Fruit fly (Drosophila melanogaster) whole organism, pupa: ENCODE measurements around the gene CG13097.

ENCODE experiments used
- CG10348 ChIP-seq: fragments of 200-800 bp; sonication (Bioruptor generic); IDR thresholded peaks from 2 replicates; pipeline ENCODE4 v1.3.6; 2022; ENCODE audit warnings: missing biosample characterization, missing genetic modification characterization
- CG12605 ChIP-seq: fragments of 200-800 bp; sonication (Bioruptor generic); IDR thresholded peaks from 2 replicates; pipeline ENCODE4 v1.3.6; 2022; ENCODE audit warnings: missing biosample characterization, missing genetic modification characterization
- CG13204 ChIP-seq: fragments of 200-800 bp; sonication (Bioruptor generic); optimal IDR thresholded peaks from 2 replicates; lab custom pipeline; 2018; ENCODE audit warnings: missing biosample characterization, mild to moderate bottlenecking, missing genetic modification characterization, moderate library complexity
- CG14655 ChIP-seq: fragments of 200-800 bp; sonication (Bioruptor generic); optimal IDR thresholded peaks from 3 replicates; lab custom pipeline; 2017; ENCODE audit warnings: mild to moderate bottlenecking, missing biosample characterization, missing genetic modification reagents, missing genetic modification characterization
- CG15710 ChIP-seq: fragments of 200-800 bp; sonication (Bioruptor generic); optimal IDR thresholded peaks from 2 replicates; lab custom pipeline; 2018; ENCODE audit warnings: missing biosample characterization, mild to moderate bottlenecking, missing genetic modification characterization, moderate library complexity
- CG17806 ChIP-seq: fragments of 200-800 bp; sonication (Bioruptor generic); optimal IDR thresholded peaks from 2 replicates; lab custom pipeline; 2018; ENCODE audit warnings: missing biosample characterization, mild to moderate bottlenecking, missing genetic modification characterization, moderate library complexity
- CG32121 ChIP-seq: fragments of 200-800 bp; sonication (Bioruptor generic); IDR thresholded peaks from 2 replicates; pipeline ENCODE4 v1.3.6; 2022; ENCODE audit warnings: missing biosample characterization, missing genetic modification characterization
- CG34367 ChIP-seq: fragments of 200-800 bp; sonication (Bioruptor generic); optimal IDR thresholded peaks from 2 replicates; lab custom pipeline; 2018; ENCODE audit warnings: missing biosample characterization, mild to moderate bottlenecking, missing genetic modification characterization
- CG4496 ChIP-seq: fragments of 200-800 bp; sonication (Bioruptor generic); IDR thresholded peaks from 3 replicates; pipeline ENCODE4 v1.3.6; 2022; ENCODE audit warnings: missing biosample characterization, missing genetic modification characterization
- CG8159 ChIP-seq: fragments of 200-800 bp; sonication (Bioruptor generic); optimal IDR thresholded peaks from 3 replicates; lab custom pipeline; 2018; ENCODE audit warnings: missing biosample characterization, mild to moderate bottlenecking, missing genetic modification characterization, moderate library complexity
- CG8301 ChIP-seq: fragments of 200-800 bp; sonication (Bioruptor generic); optimal IDR thresholded peaks from 2 replicates; lab custom pipeline; 2018; ENCODE audit warnings: missing biosample characterization, mild to moderate bottlenecking, missing genetic modification characterization
- CG9948 ChIP-seq: fragments of 200-800 bp; sonication (Bioruptor generic); optimal IDR thresholded peaks from 2 replicates; lab custom pipeline; 2018; ENCODE audit warnings: missing biosample characterization, mild to moderate bottlenecking, missing genetic modification characterization, moderate library complexity
- D1 ChIP-seq: fragments of 200-800 bp; sonication (Bioruptor generic); optimal IDR thresholded peaks from 2 replicates; lab custom pipeline; 2018; ENCODE audit warnings: missing biosample characterization, mild to moderate bottlenecking, missing genetic modification characterization, moderate library complexity
- EcR ChIP-seq: fragments of 200-800 bp; sonication (Bioruptor generic); optimal IDR thresholded peaks from 3 replicates; lab custom pipeline; 2019; ENCODE audit warnings: missing biosample characterization, missing genetic modification characterization, mild to moderate bottlenecking, moderate library complexity, missing genetic modification reagents
- Ets98B ChIP-seq: fragments of 200-800 bp; sonication (Bioruptor generic); IDR thresholded peaks from 2 replicates; pipeline ENCODE4 v1.3.6; 2022; ENCODE audit warnings: missing biosample characterization, missing genetic modification characterization
- Pif1A ChIP-seq: fragments of 200-800 bp; sonication (Bioruptor generic); optimal IDR thresholded peaks from 3 replicates; lab custom pipeline; 2016; ENCODE audit warnings: missing biosample characterization, missing genetic modification characterization
- Pif1B ChIP-seq: fragments of 200-800 bp; sonication (Bioruptor generic); optimal IDR thresholded peaks from 3 replicates; lab custom pipeline; 2016; ENCODE audit warnings: missing biosample characterization, missing genetic modification characterization
- Snoo ChIP-seq: fragments of 200-800 bp; sonication (Bioruptor generic); optimal IDR thresholded peaks from 3 replicates; lab custom pipeline; 2017; ENCODE audit warnings: missing biosample characterization, mild to moderate bottlenecking, missing genetic modification characterization, inconsistent platforms
- fd96Ca ChIP-seq: fragments of 200-800 bp; sonication (Bioruptor generic); IDR thresholded peaks from 3 replicates; pipeline ENCODE4 v1.3.6; 2022; ENCODE audit warnings: missing biosample characterization, missing genetic modification characterization
- gl ChIP-seq: fragments of 200-800 bp; sonication (Bioruptor generic); optimal IDR thresholded peaks from 2 replicates; lab custom pipeline; 2018; ENCODE audit warnings: missing biosample characterization, mild to moderate bottlenecking, missing genetic modification characterization
- rn ChIP-seq: fragments of 200-800 bp; sonication (Bioruptor generic); IDR thresholded peaks from 2 replicates; pipeline ENCODE4 v1.3.6; 2022; ENCODE audit warnings: missing biosample characterization, missing genetic modification characterization

CG13097 gene

dm6 chr2L:8477971-8478370, 36.7 kb downstream of the CG13097 start:
- TF ChIP-seq CG17806, result no peak
- TF ChIP-seq CG12605, result no peak
- TF ChIP-seq CG14655, result no peak
- no peak for TF ChIP-seq CG4496 (GFP tag; lab: Robert Waterston, UW)
- TF ChIP-seq CG34367 (tag; lab: Kevin White, UChicago), result no peak
- TF ChIP-seq EcR (GFP tag; lab: Kevin White, UChicago), result no peak

- no peak for TF ChIP-seq CG13204 (GFP tag; lab: Kevin White, UChicago)
- TF ChIP-seq CG8159 (tag; lab: Kevin White, UChicago), result no peak
- no peak for TF ChIP-seq CG15710
- TF ChIP-seq CG8301 (tag; lab: Kevin White, UChicago), result no peak
- no peak for TF ChIP-seq Snoo (tag; lab: Kevin White, UChicago)
- no peak for TF ChIP-seq CG12605
- no peak for TF ChIP-seq CG10348
- TF ChIP-seq Ets98B (GFP tag; lab: Robert Waterston, UW), result no peak
- TF ChIP-seq CG32121 (GFP tag; lab: Robert Waterston, UW), result no peak
Measured at dm6 chr2L:8477049-8477448, 37.6 kb downstream of the CG13097 start, which contains the start of gene CheA29a. Gene CheA29a (plus strand): TSS chr2L:8477349.

dm6 chr2L:8473448-8473847, 41.2 kb downstream of the CG13097 start:
- TF ChIP-seq CG15710, result peak; percentile 79
- peak; percentile 73 for TF ChIP-seq fd96Ca (GFP tag; lab: Robert Waterston, UW)
- TF ChIP-seq CG14655, result peak; percentile 82
- TF ChIP-seq gl (tag; lab: Kevin White, UChicago), result peak; percentile 65
- peak; percentile 30; the same call in 1 of the 2 replicates for TF ChIP-seq CG32121 (GFP tag; lab: Robert Waterston, UW)
- TF ChIP-seq CG8301 (tag; lab: Kevin White, UChicago), result peak; percentile 77
- TF ChIP-seq Pif1A (GFP tag; lab: Kevin White, UChicago), result peak; percentile 76
- peak; percentile 45; the same call in 1 of the 2 replicates for TF ChIP-seq rn
- TF ChIP-seq Snoo (tag; lab: Kevin White, UChicago), result peak; percentile 73
- TF ChIP-seq CG17806, result peak; percentile 88
- peak; percentile 51 for TF ChIP-seq D1 (tag; lab: Kevin White, UChicago)
- TF ChIP-seq CG8159 (tag; lab: Kevin White, UChicago), result peak; percentile 88
- no peak for TF ChIP-seq CG10348
- peak; percentile 56 for TF ChIP-seq CG12605
- peak; percentile 81 for TF ChIP-seq CG4496 (GFP tag; lab: Robert Waterston, UW)
- TF ChIP-seq CG9948, result peak; percentile 80
- TF ChIP-seq Pif1B (GFP tag; lab: Kevin White, UChicago), result peak; percentile 80
- peak; percentile 74 for TF ChIP-seq Ets98B (GFP tag; lab: Robert Waterston, UW)
- peak; percentile 64 for TF ChIP-seq CG34367 (tag; lab: Kevin White, UChicago)
- peak; percentile 75 for TF ChIP-seq CG13204 (GFP tag; lab: Kevin White, UChicago)
- TF ChIP-seq EcR (GFP tag; lab: Kevin White, UChicago), result peak; percentile 32

- TF ChIP-seq Snoo (tag; lab: Kevin White, UChicago) (peak; percentile 31), CG34367 (tag; lab: Kevin White, UChicago) (peak; percentile 66), CG4496 (GFP tag; lab: Robert Waterston, UW) (0 out of 3 replicates have a peak, but pooled peaks have one; percentile 33), CG17806 (peak; percentile 69), rn (no peak), CG10348 (no peak), CG8301 (tag; lab: Kevin White, UChicago) (peak; percentile 85), CG8159 (tag; lab: Kevin White, UChicago) (peak; percentile 76), D1 (tag; lab: Kevin White, UChicago) (peak; percentile 70), CG14655 (peak; percentile 86), Pif1B (GFP tag; lab: Kevin White, UChicago) (peak; percentile 36), EcR (GFP tag; lab: Kevin White, UChicago) (peak; percentile 3), gl (tag; lab: Kevin White, UChicago) (no peak), Pif1A (GFP tag; lab: Kevin White, UChicago) (peak; percentile 62), CG12605 (0 out of 2 replicates have a peak, but pooled peaks have one; percentile 20), CG32121 (GFP tag; lab: Robert Waterston, UW) (peak; percentile 52; the same call in 1 of the 2 replicates), Ets98B (GFP tag; lab: Robert Waterston, UW) (no peak), CG13204 (GFP tag; lab: Kevin White, UChicago) (no peak), fd96Ca (GFP tag; lab: Robert Waterston, UW) (no peak), CG15710 (peak; percentile 71), CG9948 (peak; percentile 84)
Measured at dm6 chr2L:8471667-8472066, 43.0 kb downstream of the CG13097 start.

dm6 chr2L:8468929-8469681, 45.6 kb downstream of the CG13097 start:
- TF ChIP-seq gl (tag; lab: Kevin White, UChicago), result peak; percentile 13
- no peak for TF ChIP-seq CG13204 (GFP tag; lab: Kevin White, UChicago)
- no peak for TF ChIP-seq rn
- no peak for TF ChIP-seq fd96Ca (GFP tag; lab: Robert Waterston, UW)
- TF ChIP-seq CG8159 (tag; lab: Kevin White, UChicago), result peak; percentile 41
- TF ChIP-seq D1 (tag; lab: Kevin White, UChicago), result no peak
- no peak for TF ChIP-seq EcR (GFP tag; lab: Kevin White, UChicago)
- peak; percentile 59 for TF ChIP-seq CG14655
- TF ChIP-seq CG8301 (tag; lab: Kevin White, UChicago), result peak; percentile 49
- TF ChIP-seq CG17806, result no peak
- TF ChIP-seq Pif1A (GFP tag; lab: Kevin White, UChicago), result peak; percentile 21
- no peak for TF ChIP-seq CG32121 (GFP tag; lab: Robert Waterston, UW)
- TF ChIP-seq Ets98B (GFP tag; lab: Robert Waterston, UW), result no peak
- TF ChIP-seq CG15710, result peak; percentile 15
- peak; percentile 8 for TF ChIP-seq Snoo (tag; lab: Kevin White, UChicago)
